Worm (Caenorhabditis elegans): ENCODE measurements around the gene clc-28.

DNA sequence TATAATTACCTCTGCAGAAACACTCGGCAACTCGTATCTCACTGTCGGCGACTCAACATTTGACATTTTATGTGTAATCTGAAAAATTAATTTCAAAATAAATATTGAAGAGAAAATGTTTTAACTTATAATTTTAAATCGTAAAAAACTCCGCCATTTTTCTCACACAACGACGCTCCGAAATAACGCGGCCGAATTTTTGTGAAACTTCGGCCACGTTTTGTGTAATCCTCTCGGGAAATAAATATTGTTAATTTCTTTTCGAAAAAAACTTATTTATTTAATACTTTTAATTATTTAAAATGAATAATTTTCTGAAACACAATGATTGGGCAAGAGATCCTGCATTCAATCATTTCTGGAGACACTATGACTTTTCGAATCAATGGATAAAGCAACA lies 31.9 kb downstream of the clc-28 start, which contains the start of the genes F10E9.7 and F10E9.5:
- peak; percentile 60 for TF ChIP-seq fkh-10 (GFP tag; optimal IDR thresholded peaks at IDR 0.05)
- TF ChIP-seq nhr-10 (tag; optimal IDR thresholded peaks at IDR 0.05) = no peak
- TF ChIP-seq snpc-4 (tag; optimal IDR thresholded peaks at IDR 0.05) = no peak
- no peak for TF ChIP-seq lin-39 (tag; optimal IDR thresholded peaks at IDR 0.05)
- no peak for TF ChIP-seq lim-7 (GFP tag; IDR thresholded peaks at IDR 0.05)
- TF ChIP-seq lin-13 (GFP tag; optimal IDR thresholded peaks at IDR 0.05) = peak; percentile 27
- no peak for TF ChIP-seq R02D3.7 (tag; optimal IDR thresholded peaks at IDR 0.05)
- no peak for TF ChIP-seq fos-1 (tag; optimal IDR thresholded peaks at IDR 0.05)
- no peak for TF ChIP-seq ceh-82 (tag; optimal IDR thresholded peaks at IDR 0.05)
- TF ChIP-seq dve-1 (tag; optimal IDR thresholded peaks at IDR 0.05; ENCODE audit: insufficient read depth) = peak; percentile 86
- no peak for TF ChIP-seq aly-2 (tag; optimal IDR thresholded peaks at IDR 0.05)
- no peak for TF ChIP-seq nhr-25 (tag; optimal IDR thresholded peaks at IDR 0.05; ENCODE audit: borderline replicate concordance, insufficient read depth)
- peak; percentile 71; the same call in 1 of the 2 replicates for TF ChIP-seq lin-1 (GFP tag; IDR thresholded peaks at IDR 0.05)

Measured in whole organism, L4 larva.